Worm (Caenorhabditis elegans) whole organism, L4 larva: ENCODE measurements around the gene F13D11.3.

Experiments
- F37D6.2 ChIP-seq: sonication (generic microtip); optimal IDR thresholded peaks from 2 replicates; lab custom pipeline; 2016; ENCODE audit warnings: mild to moderate bottlenecking, missing genetic modification characterization, missing compliant biosample characterization
- F44E2.7 ChIP-seq: fragments of 200-800 bp; sonication (Bioruptor generic); IDR thresholded peaks from 2 replicates; pipeline ENCODE4 v2.1.2; 2022; ENCODE audit warnings: missing genetic modification characterization, missing compliant biosample characterization
- R02D3.7 ChIP-seq: fragments of 150-350 bp; sonication (generic microtip); optimal IDR thresholded peaks from 3 replicates; lab custom pipeline; 2014; ENCODE audit warnings: missing biosample characterization, missing genetic modification characterization
- aha-1 ChIP-seq: fragments of 150-350 bp; peaks from one replicate; lab custom pipeline; 2014; ENCODE audit warnings: missing biosample characterization, missing genetic modification characterization
- attf-4 ChIP-seq: sonication (generic microtip); optimal IDR thresholded peaks from 3 replicates; lab custom pipeline; 2017; ENCODE audit warnings: missing biosample characterization, missing genetic modification characterization
- ceh-20 ChIP-seq: fragments of 200-800 bp; sonication (Bioruptor generic); IDR thresholded peaks from 2 replicates; pipeline ENCODE4 v1.3.6; 2022; ENCODE audit warnings: missing genetic modification reagents, missing genetic modification characterization, missing compliant biosample characterization
- ceh-28 ChIP-seq: fragments of 150-350 bp; optimal IDR thresholded peaks from 2 replicates; lab custom pipeline; 2014; ENCODE audit warnings: missing biosample characterization, missing genetic modification reagents, missing genetic modification characterization
- ceh-32 ChIP-seq: sonication (generic microtip); optimal IDR thresholded peaks from 2 replicates; lab custom pipeline; 2016; ENCODE audit warnings: mild to moderate bottlenecking, missing genetic modification characterization, missing compliant biosample characterization; ENCODE audit not compliant: poor library complexity
- cey-2 ChIP-seq: sonication (generic microtip); optimal IDR thresholded peaks from 3 replicates; lab custom pipeline; 2017; ENCODE audit warnings: missing genetic modification characterization, mild to moderate bottlenecking, missing compliant biosample characterization, antibody characterized with exemption, borderline replicate concordance; ENCODE audit not compliant: insufficient read depth
- daf-16 ChIP-seq, 3 experiments: sonication (generic microtip); optimal IDR thresholded peaks; 2 replicates each; lab custom pipeline; 2016 to 2017; ENCODE audit warnings: missing genetic modification characterization in 3 of 3, missing genetic modification reagents in 3 of 3, mild to moderate bottlenecking in 2 of 3, missing compliant biosample characterization in 2 of 3, missing biosample characterization in 1 of 3, moderate library complexity in 1 of 3
- dmd-6 ChIP-seq: fragments of 200-800 bp; sonication (Bioruptor generic); IDR thresholded peaks from 2 replicates; pipeline ENCODE4 v1.3.6; 2022; ENCODE audit warnings: missing genetic modification reagents, missing genetic modification characterization, missing compliant biosample characterization
- dmd-9 ChIP-seq: fragments of 200-800 bp; sonication (Bioruptor generic); IDR thresholded peaks from 2 replicates; pipeline ENCODE4 v1.3.6; 2022; ENCODE audit warnings: missing genetic modification reagents, missing genetic modification characterization, missing compliant biosample characterization
- dpl-1 ChIP-seq: fragments of 150-350 bp; optimal IDR thresholded peaks from 2 replicates; lab custom pipeline; 2014; ENCODE audit warnings: missing biosample characterization, missing genetic modification reagents, missing genetic modification characterization
- dve-1 ChIP-seq: sonication (generic microtip); optimal IDR thresholded peaks from 2 replicates; lab custom pipeline; 2017; ENCODE audit warnings: antibody characterized with exemption, mild to moderate bottlenecking, missing genetic modification characterization, missing compliant biosample characterization; ENCODE audit not compliant: insufficient read depth
- fkh-10 ChIP-seq: fragments of 150-350 bp; optimal IDR thresholded peaks from 2 replicates; lab custom pipeline; 2014; ENCODE audit warnings: missing biosample characterization, missing genetic modification reagents, missing genetic modification characterization
- gei-8 ChIP-seq: fragments of 200-800 bp; sonication (Bioruptor generic); optimal IDR thresholded peaks from 2 replicates; lab custom pipeline; 2018; ENCODE audit warnings: mild to moderate bottlenecking, missing genetic modification characterization, missing compliant biosample characterization
- hif-1 ChIP-seq, 2 experiments: sonication (generic microtip); optimal IDR thresholded peaks; 2 replicates each; lab custom pipeline; 2016 to 2017; ENCODE audit warnings: missing compliant biosample characterization in 2 of 2, missing genetic modification characterization in 2 of 2, missing genetic modification reagents in 2 of 2, missing genotype in 2 of 2, mild to moderate bottlenecking in 1 of 2
- hlh-11 ChIP-seq: fragments of 200-800 bp; sonication (Bioruptor generic); optimal IDR thresholded peaks from 2 replicates; lab custom pipeline; 2018; ENCODE audit warnings: mild to moderate bottlenecking, missing genetic modification characterization, missing compliant biosample characterization
- hlh-30 ChIP-seq: sonication (generic microtip); optimal IDR thresholded peaks from 2 replicates; lab custom pipeline; 2017; ENCODE audit warnings: antibody characterized with exemption, mild to moderate bottlenecking, missing genetic modification characterization, missing compliant biosample characterization; ENCODE audit not compliant: insufficient read depth
- hmg-1.1 ChIP-seq: fragments of 200-800 bp; sonication (Bioruptor generic); IDR thresholded peaks from 2 replicates; pipeline ENCODE4 v1.3.6; 2022; ENCODE audit warnings: missing genetic modification reagents, missing genetic modification characterization, missing compliant biosample characterization
- lim-7 ChIP-seq: fragments of 200-800 bp; sonication (Bioruptor generic); IDR thresholded peaks from 2 replicates; pipeline ENCODE4 v1.3.6; 2022; ENCODE audit warnings: missing genetic modification characterization, missing compliant biosample characterization
- lin-1 ChIP-seq: fragments of 200-800 bp; sonication (Bioruptor generic); IDR thresholded peaks from 2 replicates; pipeline ENCODE4 v1.3.6; 2022; ENCODE audit warnings: missing genetic modification reagents, missing genetic modification characterization, missing compliant biosample characterization
- lin-15B ChIP-seq: fragments of 150-350 bp; sonication (generic microtip); optimal IDR thresholded peaks from 3 replicates; lab custom pipeline; 2014; ENCODE audit warnings: missing biosample characterization, missing genetic modification characterization
- lin-38 ChIP-seq: fragments of 200-800 bp; sonication (Bioruptor generic); IDR thresholded peaks from 2 replicates; pipeline ENCODE4 v1.3.6; 2022; ENCODE audit warnings: missing genetic modification reagents, missing genetic modification characterization, missing compliant biosample characterization
- lsy-2 ChIP-seq, 2 experiments: fragments of 150-350 bp in 1 of 2; sonication (generic microtip) in 1 of 2; optimal IDR thresholded peaks; 2 replicates each; lab custom pipeline; 2014 to 2017; ENCODE audit warnings: missing biosample characterization in 2 of 2, missing genetic modification characterization in 2 of 2
- madf-5 ChIP-seq, 2 experiments: fragments of 200-800 bp; sonication (Bioruptor generic); IDR thresholded peaks; 2 replicates each; pipeline ENCODE4 v1.3.6; 2022; ENCODE audit warnings: missing compliant biosample characterization in 2 of 2, missing genetic modification characterization in 2 of 2
- mdl-1 ChIP-seq, 2 experiments: fragments of 150-350 bp in 1 of 2; sonication (generic microtip) in 1 of 2; optimal IDR thresholded peaks; 2 replicates each; lab custom pipeline; 2014 to 2017; ENCODE audit warnings: missing biosample characterization in 2 of 2, missing genetic modification characterization in 2 of 2
- mep-1 ChIP-seq: fragments of 150-350 bp; sonication (generic microtip); optimal IDR thresholded peaks from 3 replicates; lab custom pipeline; 2014; ENCODE audit warnings: missing biosample characterization, missing genetic modification characterization
- mes-2 ChIP-seq: sonication (generic microtip); optimal IDR thresholded peaks from 2 replicates; lab custom pipeline; 2016; ENCODE audit warnings: missing genotype, mild to moderate bottlenecking, missing genetic modification characterization, missing compliant biosample characterization; ENCODE audit not compliant: poor library complexity, severe bottlenecking
- mxl-3 ChIP-seq: fragments of 200-800 bp; sonication (Bioruptor generic); optimal IDR thresholded peaks from 2 replicates; lab custom pipeline; 2018; ENCODE audit warnings: mild to moderate bottlenecking, missing genetic modification characterization, missing compliant biosample characterization
- nhr-10 ChIP-seq: fragments of 150-350 bp; optimal IDR thresholded peaks from 2 replicates; lab custom pipeline; 2014; ENCODE audit warnings: missing biosample characterization, missing genetic modification characterization
- nhr-102 ChIP-seq: sonication (generic microtip); optimal IDR thresholded peaks from 2 replicates; lab custom pipeline; 2016; ENCODE audit warnings: mild to moderate bottlenecking, missing genetic modification characterization, moderate library complexity, missing compliant biosample characterization
- nhr-25 ChIP-seq: sonication (generic microtip); optimal IDR thresholded peaks from 2 replicates; lab custom pipeline; 2017; ENCODE audit warnings: missing genetic modification characterization, mild to moderate bottlenecking, missing compliant biosample characterization, antibody characterized with exemption, moderate library complexity, borderline replicate concordance; ENCODE audit not compliant: insufficient read depth
- nhr-28 ChIP-seq: fragments of 150-350 bp; optimal IDR thresholded peaks from 2 replicates; lab custom pipeline; 2014; ENCODE audit warnings: missing biosample characterization, missing genetic modification characterization
- nhr-41 ChIP-seq: fragments of 200-800 bp; sonication (Bioruptor generic); IDR thresholded peaks from 2 replicates; pipeline ENCODE4 v1.3.6; 2022; ENCODE audit warnings: missing genetic modification reagents, missing genetic modification characterization, missing compliant biosample characterization
- nhr-42 ChIP-seq: fragments of 200-800 bp; sonication (Bioruptor generic); IDR thresholded peaks from 2 replicates; pipeline ENCODE4 v1.3.6; 2022; ENCODE audit warnings: missing genetic modification characterization, missing compliant biosample characterization
- nhr-6 ChIP-seq: fragments of 150-350 bp; optimal IDR thresholded peaks from 2 replicates; lab custom pipeline; 2014; ENCODE audit warnings: missing biosample characterization, missing genetic modification characterization
- php-3 ChIP-seq: fragments of 200-800 bp; sonication (Bioruptor generic); IDR thresholded peaks from 2 replicates; pipeline ENCODE4 v1.3.6; 2022; ENCODE audit warnings: missing genetic modification reagents, missing genetic modification characterization, missing compliant biosample characterization
- snpc-4 ChIP-seq: fragments of 150-350 bp; optimal IDR thresholded peaks from 2 replicates; lab custom pipeline; 2014; ENCODE audit warnings: missing biosample characterization, missing genetic modification characterization
- unc-130 ChIP-seq: sonication (generic microtip); optimal IDR thresholded peaks from 2 replicates; lab custom pipeline; 2016; ENCODE audit warnings: missing genetic modification reagents, missing genetic modification characterization, missing compliant biosample characterization
- unc-62 ChIP-seq, 3 experiments: fragments of 150-350 bp in 1 of 3; sonication (generic microtip); optimal IDR thresholded peaks in 2 of 3; peaks in 1 of 3; 1 replicate in 1 of 3; 2 replicates in 2 of 3; lab custom pipeline; 2014 to 2017; ENCODE audit warnings: missing biosample characterization in 3 of 3, missing genetic modification characterization in 3 of 3, missing genetic modification reagents in 3 of 3, missing genotype in 1 of 3

The F13D11.3 gene

ce11 chrX:5828085-5828484, 22.4 kb upstream of the F13D11.3 start:
- TF ChIP-seq attf-4: no peak
- TF ChIP-seq R02D3.7: no peak
- no peak for TF ChIP-seq hif-1 (tag; optimal IDR thresholded peaks at IDR 0.05; lab: Kevin White, UChicago)
- TF ChIP-seq nhr-6 (tag; lab: Kevin White, UChicago): no peak
- TF ChIP-seq nhr-41 (GFP tag; lab: Robert Waterston, UW): no peak
- TF ChIP-seq nhr-102 (tag; lab: Kevin White, UChicago): no peak
- no peak for TF ChIP-seq F44E2.7 (GFP tag; lab: Robert Waterston, UW)
- TF ChIP-seq ceh-28 (tag; lab: Kevin White, UChicago): no peak
- no peak for TF ChIP-seq madf-5 (GFP tag; IDR thresholded peaks at IDR 0.05; lab: Robert Waterston, UW)
- peak in 1 of 2 experiments; percentile 80 for TF ChIP-seq daf-16 (GFP tag; optimal IDR thresholded peaks at IDR 0.05; lab: Kevin White, UChicago)
- TF ChIP-seq daf-16 (tag; optimal IDR thresholded peaks at IDR 0.05; lab: Kevin White, UChicago): no peak
- TF ChIP-seq nhr-28 (tag; lab: Kevin White, UChicago): peak; percentile 72
- TF ChIP-seq mes-2 (tag; lab: Kevin White, UChicago): no peak
- peak; percentile 83 for TF ChIP-seq aha-1 (tag; lab: Kevin White, UChicago)
- no peak for TF ChIP-seq dve-1 (tag; lab: Kevin White, UChicago)
- TF ChIP-seq php-3 (GFP tag; lab: Robert Waterston, UW): no peak
- no peak for TF ChIP-seq unc-130
- TF ChIP-seq ceh-20 (GFP tag; lab: Robert Waterston, UW): no peak
- no peak for TF ChIP-seq nhr-10 (tag; lab: Kevin White, UChicago)
- peak; percentile 70 for TF ChIP-seq hlh-30
- no peak for TF ChIP-seq F37D6.2
- TF ChIP-seq ceh-32: no peak
- no peak for TF ChIP-seq dmd-6
- TF ChIP-seq mdl-1 (tag; optimal IDR thresholded peaks at IDR 0.05; lab: Kevin White, UChicago): peak in 1 of 2 experiments; percentile 67
- TF ChIP-seq dmd-9 (GFP tag; lab: Robert Waterston, UW): no peak
- TF ChIP-seq dpl-1 (GFP tag; lab: Kevin White, UChicago): no peak
- TF ChIP-seq gei-8 (GFP tag; lab: Kevin White, UChicago): no peak
- TF ChIP-seq lin-1 (GFP tag; lab: Robert Waterston, UW): no peak
- TF ChIP-seq hmg-1.1 (GFP tag; lab: Robert Waterston, UW): no peak
- peak in 1 of 2 experiments; percentile 18 for TF ChIP-seq lsy-2 (tag; optimal IDR thresholded peaks at IDR 0.05; lab: Kevin White, UChicago)
- peak; percentile 84 for TF ChIP-seq nhr-25
- TF ChIP-seq cey-2 (tag; lab: Kevin White, UChicago): no peak
- TF ChIP-seq unc-62 (GFP tag; optimal IDR thresholded peaks at IDR 0.05 in 1 of 2; lab: Kevin White, UChicago): peak in 1 of 2 experiments; percentile 100
- no peak for TF ChIP-seq unc-62 (tag; optimal IDR thresholded peaks at IDR 0.05; lab: Kevin White, UChicago)
- no peak for TF ChIP-seq lin-38 (GFP tag; lab: Robert Waterston, UW)
- TF ChIP-seq snpc-4 (tag; lab: Kevin White, UChicago): no peak
- TF ChIP-seq mep-1 (tag; lab: Kevin White, UChicago): peak; percentile 28
- TF ChIP-seq mxl-3: peak; percentile 54
- no peak for TF ChIP-seq nhr-42 (GFP tag; lab: Robert Waterston, UW)
- TF ChIP-seq lim-7: no peak
- peak; percentile 30 for TF ChIP-seq hlh-11 (tag; lab: Kevin White, UChicago)
- TF ChIP-seq fkh-10: no peak
- TF ChIP-seq lin-15B (tag; lab: Kevin White, UChicago): no peak
